Worm (Caenorhabditis elegans) whole organism, late embryonic: ENCODE results near the gene myo-2.
A peak's percentile ranks its signal among the peaks of the same experiment; 100 is the strongest.

ENCODE experiments used
- C38D4.7 ChIP-seq: fragments of 200-800 bp; sonication (Bioruptor generic); optimal IDR thresholded peaks from 2 replicates; lab custom pipeline; 2018; ENCODE audit warnings: mild to moderate bottlenecking, missing genetic modification characterization, moderate library complexity, missing compliant biosample characterization
- K02D7.2 ChIP-seq: sonication (generic microtip); optimal IDR thresholded peaks from 2 replicates; lab custom pipeline; 2017; ENCODE audit warnings: mild to moderate bottlenecking, missing genetic modification characterization, missing compliant biosample characterization
- ahr-1 ChIP-seq: sonication (generic microtip); optimal IDR thresholded peaks from 2 replicates; lab custom pipeline; 2016; ENCODE audit warnings: missing genetic modification characterization, missing compliant biosample characterization
- ama-1 ChIP-seq: fragments of 150-350 bp; optimal IDR thresholded peaks from 2 replicates; lab custom pipeline; 2014
- ceh-14 ChIP-seq: sonication (generic microtip); optimal IDR thresholded peaks from 2 replicates; lab custom pipeline; 2016; ENCODE audit warnings: missing genotype, missing genetic modification characterization, missing compliant biosample characterization
- ceh-18 ChIP-seq: sonication (generic microtip); optimal IDR thresholded peaks from 2 replicates; lab custom pipeline; 2016; ENCODE audit warnings: missing genetic modification characterization, missing compliant biosample characterization
- ceh-2 ChIP-seq: sonication (generic microtip); optimal IDR thresholded peaks from 2 replicates; lab custom pipeline; 2016; ENCODE audit warnings: missing genotype, missing genetic modification characterization, missing compliant biosample characterization
- ceh-22 ChIP-seq: sonication (generic microtip); optimal IDR thresholded peaks from 2 replicates; lab custom pipeline; 2017; ENCODE audit warnings: missing biosample characterization, missing genetic modification characterization
- ceh-24 ChIP-seq: sonication (generic microtip); optimal IDR thresholded peaks from 2 replicates; lab custom pipeline; 2016; ENCODE audit warnings: mild to moderate bottlenecking, missing genetic modification characterization, missing compliant biosample characterization
- ceh-30 ChIP-seq: fragments of 150-350 bp; optimal IDR thresholded peaks from 2 replicates; lab custom pipeline; 2014; ENCODE audit warnings: missing biosample characterization, missing genetic modification characterization
- ceh-45 ChIP-seq: fragments of 200-800 bp; sonication (Bioruptor generic); IDR thresholded peaks from 2 replicates; pipeline ENCODE4 v1.3.6; 2022; ENCODE audit warnings: missing genetic modification reagents, missing genetic modification characterization, missing compliant biosample characterization
- ceh-48 ChIP-seq: sonication (generic microtip); optimal IDR thresholded peaks from 2 replicates; lab custom pipeline; 2016; ENCODE audit warnings: missing genetic modification characterization, inconsistent platforms, missing compliant biosample characterization
- ceh-6 ChIP-seq: fragments of 200-800 bp; sonication (Bioruptor generic); optimal IDR thresholded peaks from 2 replicates; lab custom pipeline; 2018; ENCODE audit warnings: mild to moderate bottlenecking, missing genetic modification characterization, missing compliant biosample characterization
- che-1 ChIP-seq: sonication (generic microtip); optimal IDR thresholded peaks from 2 replicates; lab custom pipeline; 2016; ENCODE audit warnings: mild to moderate bottlenecking, missing genetic modification characterization, missing compliant biosample characterization
- dve-1 ChIP-seq: sonication (generic microtip); optimal IDR thresholded peaks from 2 replicates; lab custom pipeline; 2017; ENCODE audit warnings: antibody characterized with exemption, mild to moderate bottlenecking, missing genetic modification characterization, missing compliant biosample characterization
- elt-2 ChIP-seq: sonication (generic microtip); optimal IDR thresholded peaks from 2 replicates; lab custom pipeline; 2016; ENCODE audit warnings: missing genetic modification reagents, missing genetic modification characterization, missing compliant biosample characterization
- elt-4 ChIP-seq: sonication (generic microtip); optimal IDR thresholded peaks from 2 replicates; lab custom pipeline; 2016; ENCODE audit warnings: missing genetic modification characterization, missing compliant biosample characterization
- ets-4 ChIP-seq: sonication (generic microtip); optimal IDR thresholded peaks from 2 replicates; lab custom pipeline; 2016; ENCODE audit warnings: missing genetic modification characterization, missing compliant biosample characterization
- fax-1 ChIP-seq: sonication (generic microtip); optimal IDR thresholded peaks from 2 replicates; lab custom pipeline; 2016; ENCODE audit warnings: missing genotype, missing genetic modification characterization, missing compliant biosample characterization
- fkh-10 ChIP-seq: fragments of 150-350 bp; optimal IDR thresholded peaks from 2 replicates; lab custom pipeline; 2014; ENCODE audit warnings: missing biosample characterization, missing genetic modification reagents, missing genetic modification characterization
- fkh-6 ChIP-seq: sonication (generic microtip); optimal IDR thresholded peaks from 2 replicates; lab custom pipeline; 2016; ENCODE audit warnings: missing genetic modification characterization, missing compliant biosample characterization
- gmeb-2 ChIP-seq: sonication (generic microtip); optimal IDR thresholded peaks from 2 replicates; lab custom pipeline; 2016; ENCODE audit warnings: missing genetic modification characterization, inconsistent platforms, missing compliant biosample characterization
- hlh-13 ChIP-seq: fragments of 200-800 bp; sonication (Bioruptor generic); optimal IDR thresholded peaks from 2 replicates; lab custom pipeline; 2018; ENCODE audit warnings: mild to moderate bottlenecking, missing genetic modification characterization, missing compliant biosample characterization
- hlh-30 ChIP-seq: sonication (generic microtip); optimal IDR thresholded peaks from 2 replicates; lab custom pipeline; 2017; ENCODE audit warnings: antibody characterized with exemption, missing genetic modification characterization, missing compliant biosample characterization; ENCODE audit not compliant: insufficient read depth
- hlh-6 ChIP-seq: sonication (generic microtip); optimal IDR thresholded peaks from 2 replicates; lab custom pipeline; 2016; ENCODE audit warnings: missing genotype, missing genetic modification characterization, missing compliant biosample characterization
- lim-6 ChIP-seq: sonication (generic microtip); optimal IDR thresholded peaks from 2 replicates; lab custom pipeline; 2016; ENCODE audit warnings: missing genetic modification characterization, missing compliant biosample characterization
- lin-11 ChIP-seq: fragments of 200-800 bp; sonication (Bioruptor generic); optimal IDR thresholded peaks from 2 replicates; lab custom pipeline; 2018; ENCODE audit warnings: mild to moderate bottlenecking, missing genetic modification characterization, missing compliant biosample characterization
- madf-2 ChIP-seq: sonication (generic microtip); optimal IDR thresholded peaks from 2 replicates; lab custom pipeline; 2017; ENCODE audit warnings: missing genetic modification characterization, missing compliant biosample characterization
- mec-3 ChIP-seq: sonication (generic microtip); optimal IDR thresholded peaks from 2 replicates; lab custom pipeline; 2016; ENCODE audit warnings: borderline replicate concordance, missing genetic modification characterization, missing compliant biosample characterization
- nfya-1 ChIP-seq: sonication (generic microtip); optimal IDR thresholded peaks from 2 replicates; lab custom pipeline; 2017; ENCODE audit warnings: missing genetic modification characterization, mild to moderate bottlenecking, missing compliant biosample characterization, antibody characterized with exemption, moderate library complexity
- nhr-11 ChIP-seq: fragments of 150-350 bp; optimal IDR thresholded peaks from 2 replicates; lab custom pipeline; 2014; ENCODE audit warnings: missing biosample characterization, missing genetic modification characterization
- odd-2 ChIP-seq: sonication (generic microtip); optimal IDR thresholded peaks from 2 replicates; lab custom pipeline; 2017; ENCODE audit warnings: antibody characterized with exemption, mild to moderate bottlenecking, missing genetic modification characterization, missing compliant biosample characterization
- pag-3 ChIP-seq: sonication (generic microtip); optimal IDR thresholded peaks from 2 replicates; lab custom pipeline; 2016; ENCODE audit warnings: missing compliant biosample characterization, missing genetic modification characterization, borderline replicate concordance
- pat-9 ChIP-seq: fragments of 200-800 bp; sonication (Bioruptor generic); optimal IDR thresholded peaks from 2 replicates; lab custom pipeline; 2018; ENCODE audit warnings: mild to moderate bottlenecking, missing genetic modification characterization, moderate library complexity, missing compliant biosample characterization
- pax-1 ChIP-seq: fragments of 150-350 bp; optimal IDR thresholded peaks from 2 replicates; lab custom pipeline; 2014; ENCODE audit warnings: missing biosample characterization, missing genetic modification characterization
- pha-2 ChIP-seq: sonication (generic microtip); optimal IDR thresholded peaks from 2 replicates; lab custom pipeline; 2017; ENCODE audit warnings: mild to moderate bottlenecking, missing genetic modification characterization, missing compliant biosample characterization
- pha-4 ChIP-seq: fragments of 150-350 bp; optimal IDR thresholded peaks from 2 replicates; lab custom pipeline; 2018; ENCODE audit warnings: missing biosample characterization, missing genetic modification reagents, missing genetic modification characterization
- pros-1 ChIP-seq: fragments of 150-350 bp; optimal IDR thresholded peaks from 2 replicates; lab custom pipeline; 2014; ENCODE audit warnings: missing biosample characterization, missing genetic modification reagents, missing genetic modification characterization
- ref-2 ChIP-seq: sonication (generic microtip); optimal IDR thresholded peaks from 2 replicates; lab custom pipeline; 2016; ENCODE audit warnings: missing genetic modification characterization, missing compliant biosample characterization
- rnt-1 ChIP-seq: sonication (generic microtip); optimal IDR thresholded peaks from 2 replicates; lab custom pipeline; 2016; ENCODE audit warnings: missing genetic modification characterization, missing compliant biosample characterization
- sdc-2 ChIP-seq: sonication (generic microtip); optimal IDR thresholded peaks from 2 replicates; lab custom pipeline; 2016; ENCODE audit warnings: missing genotype, missing genetic modification characterization, missing compliant biosample characterization
- sox-4 ChIP-seq: sonication (generic microtip); optimal IDR thresholded peaks from 2 replicates; lab custom pipeline; 2017; ENCODE audit warnings: mild to moderate bottlenecking, missing genetic modification characterization, inconsistent platforms, missing compliant biosample characterization
- syd-9 ChIP-seq: sonication (generic microtip); optimal IDR thresholded peaks from 2 replicates; lab custom pipeline; 2016; ENCODE audit warnings: mild to moderate bottlenecking, missing genetic modification characterization, moderate library complexity, missing compliant biosample characterization
- tbx-2 ChIP-seq: sonication (generic microtip); optimal IDR thresholded peaks from 2 replicates; lab custom pipeline; 2016; ENCODE audit warnings: missing genetic modification characterization, missing compliant biosample characterization
- tbx-7 ChIP-seq: sonication (generic microtip); optimal IDR thresholded peaks from 2 replicates; lab custom pipeline; 2016; ENCODE audit warnings: missing genotype, missing genetic modification characterization, missing compliant biosample characterization
- unc-3 ChIP-seq, 2 experiments: fragments of 200-800 bp in 1 of 2; sonication (Bioruptor generic) in 1 of 2; sonication (generic microtip) in 1 of 2; conservative IDR thresholded peaks in 1 of 2; optimal IDR thresholded peaks in 1 of 2; 2 replicates each; pipeline versions ENCODE4 v1.3.6 to Lab custom; 2016 to 2022; ENCODE audit warnings: missing compliant biosample characterization in 2 of 2, missing genetic modification characterization in 2 of 2, missing genetic modification reagents in 1 of 2
- unc-42 ChIP-seq: sonication (generic microtip); optimal IDR thresholded peaks from 2 replicates; lab custom pipeline; 2016; ENCODE audit warnings: missing genotype, missing genetic modification characterization, missing compliant biosample characterization
- unc-86 ChIP-seq: sonication (generic microtip); optimal IDR thresholded peaks from 2 replicates; lab custom pipeline; 2016; ENCODE audit warnings: missing genetic modification characterization, missing compliant biosample characterization
- ztf-16 ChIP-seq: sonication (generic microtip); optimal IDR thresholded peaks from 2 replicates; lab custom pipeline; 2017; ENCODE audit warnings: missing genetic modification characterization, missing compliant biosample characterization

The myo-2 gene

DNA sequence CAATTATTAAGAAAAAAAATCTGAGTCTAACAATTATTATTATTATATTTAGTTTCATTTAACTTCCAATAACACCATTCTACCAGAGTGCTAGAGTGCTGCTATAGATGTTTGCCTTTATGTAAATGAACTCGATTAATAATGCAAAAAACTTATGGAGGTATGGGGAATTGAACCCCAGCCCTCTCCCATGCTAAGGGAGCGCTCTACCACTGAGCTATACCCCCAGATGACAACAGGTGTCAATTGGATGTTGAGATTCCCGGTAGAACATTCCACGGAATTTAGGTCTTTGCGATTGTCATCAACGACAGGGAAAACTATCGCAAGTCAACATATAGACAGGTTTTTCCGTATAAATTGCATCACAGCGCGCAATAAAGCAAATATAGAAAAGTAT lies 9.8 kb upstream of the myo-2 start (continued):
- TF ChIP-seq pros-1 (tag; lab: Kevin White, UChicago) (no peak), ceh-22 (tag; lab: Kevin White, UChicago) (no peak), ama-1 (no peak), unc-3 (GFP tag; conservative IDR thresholded peaks at IDR 0.05; lab: Robert Waterston, UW) (peak; percentile 46; the same call in 1 of the 2 replicates), unc-3 (tag; optimal IDR thresholded peaks at IDR 0.05; lab: Kevin White, UChicago) (peak; percentile 2), nfya-1 (tag; lab: Kevin White, UChicago) (peak; percentile 53), hlh-13 (GFP tag; lab: Kevin White, UChicago) (peak; percentile 46), ceh-14 (tag; lab: Kevin White, UChicago) (peak; percentile 45), unc-86 (peak; percentile 50), pag-3 (tag; lab: Kevin White, UChicago) (no peak), che-1 (tag; lab: Kevin White, UChicago) (peak; percentile 70), nhr-11 (tag; lab: Kevin White, UChicago) (no peak), ref-2 (tag; lab: Kevin White, UChicago) (peak; percentile 47), tbx-2 (tag; lab: Kevin White, UChicago) (peak; percentile 43), ets-4 (tag; lab: Kevin White, UChicago) (peak; percentile 13), ceh-24 (tag; lab: Kevin White, UChicago) (no peak), ztf-16 (tag; lab: Kevin White, UChicago) (peak; percentile 47), pax-1 (no peak), ceh-2 (tag; lab: Kevin White, UChicago) (no peak), lim-6 (tag; lab: Kevin White, UChicago) (no peak), hlh-30 (tag; lab: Kevin White, UChicago) (no peak), elt-2 (tag; lab: Kevin White, UChicago) (peak; percentile 44), odd-2 (tag; lab: Kevin White, UChicago) (peak; percentile 4), elt-4 (tag; lab: Kevin White, UChicago) (no peak), C38D4.7 (GFP tag; lab: Kevin White, UChicago) (peak; percentile 61), syd-9 (no peak), fax-1 (tag; lab: Kevin White, UChicago) (peak; percentile 30), ceh-6 (peak; percentile 65), madf-2 (tag; lab: Kevin White, UChicago) (peak; percentile 78), pat-9 (tag; lab: Kevin White, UChicago) (peak; percentile 69), dve-1 (peak; percentile 67), tbx-7 (tag; lab: Kevin White, UChicago) (no peak), unc-42 (no peak), sox-4 (peak; percentile 50)

DNA sequence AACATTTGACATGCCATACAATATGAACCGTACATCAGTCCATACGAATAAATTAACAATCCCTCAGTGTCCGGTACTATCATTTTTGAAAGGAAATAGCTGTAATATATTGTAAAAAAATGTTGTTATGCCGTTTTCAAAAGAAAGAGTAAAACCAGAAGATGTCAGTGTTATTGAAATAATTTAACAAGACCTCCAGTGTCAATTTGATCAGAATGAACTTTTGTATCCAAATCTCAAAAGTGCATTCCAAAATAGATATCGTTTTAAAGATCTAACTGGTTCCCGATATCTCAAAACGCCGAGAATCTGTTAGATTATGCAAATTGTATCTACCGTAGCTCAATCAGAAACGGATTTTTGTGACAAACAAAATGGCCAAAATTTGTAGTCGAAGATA lies 6.3 kb upstream of the myo-2 start, which contains the start of gene odr-7:
odr-7 (minus strand) TSS at position 101 of the 400 bp plus-strand sequence.
- TF ChIP-seq fax-1 (tag; lab: Kevin White, UChicago) (no peak), fkh-6 (tag; lab: Kevin White, UChicago) (no peak), hlh-6 (tag; lab: Kevin White, UChicago) (no peak), ceh-48 (tag; lab: Kevin White, UChicago) (no peak), gmeb-2 (tag; lab: Kevin White, UChicago) (no peak), lin-11 (tag; lab: Kevin White, UChicago) (no peak), pat-9 (tag; lab: Kevin White, UChicago) (no peak), unc-42 (no peak), nfya-1 (tag; lab: Kevin White, UChicago) (no peak), pax-1 (no peak), odd-2 (tag; lab: Kevin White, UChicago) (no peak)

DNA sequence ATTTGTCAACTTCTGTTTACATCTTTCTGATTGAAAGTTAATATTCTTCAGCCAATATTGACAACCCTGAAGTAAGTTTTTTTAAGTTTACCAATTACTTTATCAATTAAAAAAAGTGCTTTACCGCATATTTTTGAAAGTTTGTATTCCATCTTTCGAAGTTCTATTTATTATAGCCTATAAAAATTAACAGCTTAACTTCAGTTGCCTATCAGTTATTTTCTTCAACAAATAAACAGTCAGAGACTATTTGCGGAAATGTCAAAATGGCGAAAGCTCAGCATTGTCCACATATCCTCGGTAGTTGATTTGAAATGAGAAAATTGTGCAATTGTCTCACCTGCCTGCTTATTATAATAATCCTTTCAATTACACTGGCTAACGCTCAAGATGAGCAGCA lies 4.4 kb upstream of the myo-2 start, which contains the start of gene T18D3.5:
T18D3.5 (plus strand) TSS at position 301 of the 400 bp plus-strand sequence.
- TF ChIP-seq ceh-18 (tag; lab: Kevin White, UChicago): no peak
- no peak for TF ChIP-seq elt-2 (tag; lab: Kevin White, UChicago)
- TF ChIP-seq pag-3 (tag; lab: Kevin White, UChicago): no peak
- TF ChIP-seq gmeb-2 (tag; lab: Kevin White, UChicago): no peak
- TF ChIP-seq ztf-16 (tag; lab: Kevin White, UChicago): no peak
- TF ChIP-seq ceh-24 (tag; lab: Kevin White, UChicago): no peak
- TF ChIP-seq pha-4: no peak
- TF ChIP-seq ahr-1 (tag; lab: Kevin White, UChicago): no peak
- TF ChIP-seq C38D4.7 (GFP tag; lab: Kevin White, UChicago): no peak
- no peak for TF ChIP-seq unc-86
- TF ChIP-seq rnt-1 (tag; lab: Kevin White, UChicago): no peak
- no peak for TF ChIP-seq ceh-30 (tag; lab: Kevin White, UChicago)
- no peak for TF ChIP-seq ceh-45 (GFP tag; lab: Robert Waterston, UW)
- TF ChIP-seq unc-3 (GFP tag; conservative IDR thresholded peaks at IDR 0.05; lab: Robert Waterston, UW): no peak
- TF ChIP-seq unc-3 (tag; optimal IDR thresholded peaks at IDR 0.05; lab: Kevin White, UChicago): no peak
- TF ChIP-seq sdc-2 (tag; lab: Kevin White, UChicago): no peak
- no peak for TF ChIP-seq pha-2 (tag; lab: Kevin White, UChicago)
- no peak for TF ChIP-seq fkh-10
- TF ChIP-seq K02D7.2: no peak
- TF ChIP-seq mec-3 (tag; lab: Kevin White, UChicago): no peak
- TF ChIP-seq, all 69 proteins: peak for 0
